Worm (Caenorhabditis elegans): ENCODE measurements around the gene cyp-13A3.

cyp-13A3 gene

DNA sequence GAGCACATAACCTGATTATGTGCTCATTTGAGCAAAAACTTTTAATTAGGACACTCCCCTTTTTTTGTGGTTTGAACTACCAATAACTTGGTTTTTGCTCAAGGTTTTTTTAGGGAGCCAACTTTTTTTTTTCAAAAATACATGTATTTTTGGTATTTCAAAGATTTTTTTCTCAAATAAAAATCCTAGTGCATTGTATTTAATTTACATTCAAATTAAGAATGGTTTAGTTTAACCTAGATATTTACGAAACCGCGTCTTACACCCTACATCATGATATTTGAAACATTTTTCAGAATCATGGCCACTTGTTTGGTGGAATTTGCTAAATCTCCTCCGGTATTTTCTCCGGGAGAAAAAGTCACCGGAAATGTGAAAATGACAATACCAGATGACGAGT is 41.8 kb upstream of the cyp-13A3 start, which contains the start of gene arrd-5:
arrd-5 (plus strand) TSS at position 301 of the 400 bp plus-strand sequence.
- no peak for TF ChIP-seq ceh-2 (tag; optimal IDR thresholded peaks at IDR 0.05)
- no peak for TF ChIP-seq Y22D7AL.16 (tag; optimal IDR thresholded peaks at IDR 0.05)
- no peak for TF ChIP-seq ttx-3 (tag; optimal IDR thresholded peaks at IDR 0.05)
- TF ChIP-seq unc-42 (tag; optimal IDR thresholded peaks at IDR 0.05): no peak
- no peak for TF ChIP-seq ceh-48 (tag; optimal IDR thresholded peaks at IDR 0.05)
- TF ChIP-seq pat-9 (tag; optimal IDR thresholded peaks at IDR 0.05): no peak
- no peak for TF ChIP-seq F13H6.1 (tag; optimal IDR thresholded peaks at IDR 0.05)
- no peak for TF ChIP-seq eyg-1 (tag; optimal IDR thresholded peaks at IDR 0.05)
- TF ChIP-seq odd-2 (tag; optimal IDR thresholded peaks at IDR 0.05): no peak
- TF ChIP-seq ceh-19 (GFP tag; optimal IDR thresholded peaks at IDR 0.05): no peak
- TF ChIP-seq fax-1 (tag; optimal IDR thresholded peaks at IDR 0.05): no peak
- no peak for TF ChIP-seq elt-4 (tag; optimal IDR thresholded peaks at IDR 0.05)
- TF ChIP-seq ceh-6 (GFP tag; optimal IDR thresholded peaks at IDR 0.05): no peak
- TF ChIP-seq dve-1 (tag; optimal IDR thresholded peaks at IDR 0.05): no peak
- TF ChIP-seq npax-4 (tag; optimal IDR thresholded peaks at IDR 0.05): no peak
- TF ChIP-seq che-1 (tag; optimal IDR thresholded peaks at IDR 0.05): no peak
- no peak for TF ChIP-seq sox-2 (GFP tag; IDR thresholded peaks at IDR 0.05)
- no peak for TF ChIP-seq pha-2 (tag; optimal IDR thresholded peaks at IDR 0.05)
- TF ChIP-seq lin-11 (tag; optimal IDR thresholded peaks at IDR 0.05): no peak
- no peak for TF ChIP-seq ets-4 (tag; optimal IDR thresholded peaks at IDR 0.05)

DNA sequence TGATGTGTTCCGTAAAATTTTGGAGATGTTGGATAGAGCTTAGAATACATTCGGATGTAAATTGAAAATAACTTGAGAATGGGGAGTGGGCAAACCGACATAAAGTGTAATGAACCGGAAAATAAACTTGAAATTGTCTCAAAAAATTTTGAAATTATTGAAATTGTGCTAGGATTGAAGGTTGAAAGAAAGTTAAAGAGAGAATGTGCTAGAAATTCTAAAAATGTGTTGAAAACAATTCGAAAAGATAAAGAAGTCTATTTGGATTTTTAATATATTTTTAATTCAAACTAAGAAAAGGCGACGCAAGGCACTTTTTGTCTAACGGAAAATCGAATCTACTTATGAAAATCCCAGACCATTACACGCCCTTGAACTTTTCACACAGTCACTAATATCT is 40.8 kb upstream of the cyp-13A3 start, which contains the start of gene ZK938.3:
ZK938.3 (minus strand) TSS at position 101 of the 400 bp plus-strand sequence.
- TF ChIP-seq nhr-11 (tag; optimal IDR thresholded peaks at IDR 0.05): peak; percentile 21
- no peak for TF ChIP-seq tbx-2 (tag; optimal IDR thresholded peaks at IDR 0.05)

DNA sequence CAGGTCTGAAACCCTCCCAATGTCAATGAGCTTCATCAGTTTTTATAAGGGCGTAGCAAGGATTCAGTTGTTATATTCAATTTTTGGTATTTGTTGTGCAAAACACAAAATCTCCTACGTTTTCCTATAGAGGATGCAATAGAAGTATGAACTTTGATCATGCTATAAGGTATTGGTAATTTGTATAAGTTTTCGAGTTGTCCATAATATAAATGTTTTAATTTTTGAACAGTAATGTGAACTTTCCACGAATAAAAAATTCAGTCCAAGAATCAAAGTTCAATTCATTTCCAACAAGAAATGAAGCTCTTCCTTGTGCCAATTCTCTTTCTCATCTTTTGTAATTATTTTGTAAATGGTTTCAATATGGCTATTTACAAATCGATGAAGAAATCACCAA is 37.9 kb upstream of the cyp-13A3 start, which contains the start of gene ZK938.12:
ZK938.12 (plus strand) TSS at position 301 of the 400 bp plus-strand sequence.
- TF ChIP-seq tbx-2 (tag; optimal IDR thresholded peaks at IDR 0.05) (no peak), zip-5 (tag; optimal IDR thresholded peaks at IDR 0.05) (no peak), elt-4 (tag; optimal IDR thresholded peaks at IDR 0.05) (no peak), K09A11.1 (tag; optimal IDR thresholded peaks at IDR 0.05; ENCODE audit: insufficient read depth) (no peak), ahr-1 (tag; optimal IDR thresholded peaks at IDR 0.05) (no peak), unc-3 (GFP tag; conservative IDR thresholded peaks at IDR 0.05) (no peak), unc-3 (tag; optimal IDR thresholded peaks at IDR 0.05) (no peak), ttx-3 (tag; optimal IDR thresholded peaks at IDR 0.05) (no peak), ceh-22 (tag; optimal IDR thresholded peaks at IDR 0.05) (no peak), odd-2 (tag; optimal IDR thresholded peaks at IDR 0.05) (no peak), ceh-14 (tag; optimal IDR thresholded peaks at IDR 0.05) (no peak), C08G9.2 (tag; optimal IDR thresholded peaks at IDR 0.05) (no peak), gmeb-2 (tag; optimal IDR thresholded peaks at IDR 0.05) (no peak), pha-4 (tag; optimal IDR thresholded peaks at IDR 0.05) (no peak), syd-9 (tag; optimal IDR thresholded peaks at IDR 0.05) (no peak), Y22D7AL.16 (tag; optimal IDR thresholded peaks at IDR 0.05) (no peak)

DNA sequence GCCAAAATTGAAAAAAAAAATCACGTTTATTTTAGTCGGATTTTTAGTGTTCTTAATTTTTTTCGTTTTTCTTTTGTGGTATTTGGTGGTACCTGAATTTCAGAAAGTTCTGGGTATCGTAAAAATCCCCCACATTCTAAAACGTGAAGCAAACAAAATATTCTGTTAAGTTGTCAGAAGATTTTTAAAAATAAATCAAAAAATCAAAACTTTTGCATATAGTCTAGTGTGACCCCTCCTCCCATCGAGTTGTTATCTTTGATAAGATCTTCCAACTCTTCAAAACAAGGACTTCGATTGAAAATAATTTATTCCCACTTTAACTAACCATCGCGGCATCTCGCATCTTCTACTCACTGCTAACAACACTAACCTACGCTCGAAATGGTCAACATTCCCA is 36.0 kb upstream of the cyp-13A3 start, which contains the start of gene ZK938.1:
ZK938.1 (plus strand) TSS at position 301 of the 400 bp plus-strand sequence.
- TF ChIP-seq elt-2 (tag; optimal IDR thresholded peaks at IDR 0.05) (no peak), lim-6 (tag; optimal IDR thresholded peaks at IDR 0.05) (no peak), pat-9 (tag; optimal IDR thresholded peaks at IDR 0.05) (no peak)

DNA sequence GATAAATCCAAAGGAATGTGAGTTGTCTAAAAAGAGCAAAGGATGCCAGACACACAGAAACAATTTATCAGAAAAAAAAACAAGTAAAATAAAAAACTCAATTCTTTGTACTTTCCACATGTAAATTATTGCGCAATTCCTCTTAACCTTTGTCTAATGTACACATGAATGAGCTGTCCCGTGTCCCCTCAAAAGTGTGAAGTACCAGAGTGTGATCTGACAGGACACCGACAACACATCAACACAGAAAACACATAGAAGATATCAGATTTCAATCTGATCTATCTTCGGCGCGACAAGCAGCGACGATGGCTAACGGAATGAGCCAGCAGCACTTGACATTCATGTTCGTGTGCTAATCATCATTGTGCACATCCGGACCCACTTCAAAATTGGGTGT is 35.4 kb upstream of the cyp-13A3 start:
- TF ChIP-seq rnt-1 (tag; optimal IDR thresholded peaks at IDR 0.05) (no peak), sox-2 (GFP tag; IDR thresholded peaks at IDR 0.05) (no peak), ceh-34 (tag; optimal IDR thresholded peaks at IDR 0.05) (peak; percentile 69), sox-4 (tag; optimal IDR thresholded peaks at IDR 0.05) (no peak), ref-2 (tag; optimal IDR thresholded peaks at IDR 0.05) (no peak), hlh-8 (tag; optimal IDR thresholded peaks at IDR 0.05) (no peak)
